Fruit fly (Drosophila melanogaster): ENCODE measurements around the gene CG3618.

DNA sequence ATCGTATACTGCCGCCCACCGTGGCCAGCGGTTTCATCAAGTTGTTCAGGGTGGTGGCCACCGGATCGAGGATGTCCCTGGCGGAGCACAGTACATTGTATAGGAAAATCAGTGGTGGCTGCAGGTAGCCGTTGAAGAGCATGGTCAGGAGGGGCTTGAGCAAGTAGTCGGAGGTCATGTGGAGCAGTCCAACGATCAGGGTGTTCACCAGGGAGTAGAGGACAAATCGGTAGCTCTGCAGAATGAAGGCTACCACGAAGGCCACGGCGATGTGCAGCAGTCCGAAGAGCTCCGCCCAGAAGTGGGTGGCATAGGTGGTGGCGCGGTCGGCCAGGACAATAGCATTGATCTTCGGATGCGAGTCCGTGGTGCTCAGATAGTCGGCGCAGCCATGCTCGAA is 18.5 kb downstream of the CG3618 start:
- TF ChIP-seq CG17361 (GFP tag; IDR thresholded peaks at IDR 0.05) (no peak), CG6689 (GFP tag; IDR thresholded peaks at IDR 0.05) (no peak), CG17568 (GFP tag; optimal IDR thresholded peaks at IDR 0.05) (no peak), NC2β (GFP tag; optimal IDR thresholded peaks at IDR 0.05) (no peak), org-1 (GFP tag; optimal IDR thresholded peaks at IDR 0.05) (no peak), mirr (GFP tag; optimal IDR thresholded peaks at IDR 0.05) (no peak), ttk (GFP tag; IDR thresholded peaks at IDR 0.05) (no peak), BtbVII (GFP tag; optimal IDR thresholded peaks at IDR 0.05) (no peak), schlank (tag; optimal IDR thresholded peaks at IDR 0.05) (no peak)

All from whole organism, embryonic.